Worm (Caenorhabditis elegans) whole organism, early embryonic: ENCODE measurements around the gene smex-1.

Source experiments
- B0310.2 ChIP-seq: sonication (generic microtip); optimal IDR thresholded peaks from 2 replicates; lab custom pipeline; 2016; ENCODE audit warnings: mild to moderate bottlenecking, missing genetic modification characterization, missing compliant biosample characterization
- F13C5.2 ChIP-seq: sonication (generic microtip); optimal IDR thresholded peaks from 2 replicates; lab custom pipeline; 2017; ENCODE audit warnings: mild to moderate bottlenecking, missing genetic modification characterization, inconsistent platforms, missing compliant biosample characterization
- aly-1 ChIP-seq: sonication (generic microtip); optimal IDR thresholded peaks from 2 replicates; lab custom pipeline; 2016; ENCODE audit warnings: missing genetic modification characterization, missing compliant biosample characterization
- ama-1 ChIP-seq: fragments of 150-350 bp; optimal IDR thresholded peaks from 2 replicates; lab custom pipeline; 2014
- ceh-13 ChIP-seq: fragments of 200-800 bp; sonication (Bioruptor generic); optimal IDR thresholded peaks from 2 replicates; lab custom pipeline; 2018; ENCODE audit warnings: mild to moderate bottlenecking, missing genetic modification characterization, missing compliant biosample characterization
- ceh-36 ChIP-seq: sonication (generic microtip); optimal IDR thresholded peaks from 2 replicates; lab custom pipeline; 2016; ENCODE audit warnings: missing genetic modification characterization, inconsistent platforms, missing compliant biosample characterization
- ets-7 ChIP-seq: sonication (generic microtip); optimal IDR thresholded peaks from 2 replicates; lab custom pipeline; 2016; ENCODE audit warnings: missing genotype, missing genetic modification characterization, missing compliant biosample characterization
- flt-1 ChIP-seq: fragments of 200-800 bp; sonication (Bioruptor generic); IDR thresholded peaks from 2 replicates; pipeline ENCODE4 v1.3.6; 2022; ENCODE audit warnings: missing genetic modification characterization, missing compliant biosample characterization
- hmbx-1 ChIP-seq: sonication (generic microtip); optimal IDR thresholded peaks from 2 replicates; lab custom pipeline; 2016; ENCODE audit warnings: mild to moderate bottlenecking, missing genetic modification characterization, missing compliant biosample characterization
- hmg-4 ChIP-seq: fragments of 200-800 bp; sonication (Bioruptor generic); optimal IDR thresholded peaks from 2 replicates; lab custom pipeline; 2018; ENCODE audit warnings: mild to moderate bottlenecking, missing genetic modification characterization, missing compliant biosample characterization
- hnd-1 ChIP-seq: sonication (generic microtip); optimal IDR thresholded peaks from 2 replicates; lab custom pipeline; 2016; ENCODE audit warnings: missing genetic modification characterization, missing compliant biosample characterization
- pes-1 ChIP-seq: fragments of 200-800 bp; sonication (Bioruptor generic); IDR thresholded peaks from 2 replicates; pipeline ENCODE4 v1.3.6; 2022; ENCODE audit warnings: missing genetic modification reagents, missing genetic modification characterization, missing compliant biosample characterization
- scrt-1 ChIP-seq: fragments of 200-800 bp; sonication (Bioruptor generic); IDR thresholded peaks from 2 replicates; pipeline ENCODE4 v1.3.6; 2022; ENCODE audit warnings: missing genetic modification characterization, missing compliant biosample characterization
- sea-1 ChIP-seq: fragments of 200-800 bp; sonication (Bioruptor generic); conservative IDR thresholded peaks from 2 replicates; pipeline ENCODE4 v1.3.6; 2022; ENCODE audit warnings: missing genetic modification characterization, missing compliant biosample characterization
- tbx-11 ChIP-seq: fragments of 200-800 bp; sonication (Bioruptor generic); IDR thresholded peaks from 2 replicates; pipeline ENCODE4 v1.3.6; 2022; ENCODE audit warnings: missing genetic modification characterization, missing compliant biosample characterization
- tbx-37 ChIP-seq: fragments of 200-800 bp; sonication (Bioruptor generic); conservative IDR thresholded peaks from 2 replicates; pipeline ENCODE4 v1.3.6; 2022; ENCODE audit warnings: missing genetic modification reagents, missing genetic modification characterization, missing compliant biosample characterization
- tra-4 ChIP-seq: sonication (generic microtip); optimal IDR thresholded peaks from 2 replicates; lab custom pipeline; 2017; ENCODE audit warnings: missing genetic modification characterization, missing compliant biosample characterization

Gene smex-1

ce11 chrV:8263466-8263865, 32.3 kb downstream of the smex-1 start, which contains the start of gene C16D9.8:
C16D9.8 (minus strand) TSS chrV:8263566.
- no peak for TF ChIP-seq tbx-37 (GFP tag; lab: Robert Waterston, UW)
- no peak for TF ChIP-seq aly-1 (tag; lab: Kevin White, UChicago)
- TF ChIP-seq ets-7 (tag; lab: Kevin White, UChicago): no peak
- TF ChIP-seq B0310.2 (tag; lab: Kevin White, UChicago): no peak
- TF ChIP-seq scrt-1 (GFP tag; lab: Robert Waterston, UW): no peak
- no peak for TF ChIP-seq flt-1 (GFP tag; lab: Robert Waterston, UW)
- no peak for TF ChIP-seq pes-1 (GFP tag; lab: Robert Waterston, UW)
- TF ChIP-seq tra-4 (tag; lab: Kevin White, UChicago): no peak
- no peak for TF ChIP-seq tbx-11 (GFP tag; lab: Robert Waterston, UW)
- TF ChIP-seq ceh-13 (GFP tag; lab: Kevin White, UChicago): no peak
- no peak for TF ChIP-seq ceh-36 (tag; lab: Kevin White, UChicago)
- TF ChIP-seq hmbx-1 (tag; lab: Kevin White, UChicago): no peak
- TF ChIP-seq ama-1: no peak
- no peak for TF ChIP-seq sea-1 (GFP tag; lab: Robert Waterston, UW)
- TF ChIP-seq F13C5.2 (tag; lab: Kevin White, UChicago): no peak
- TF ChIP-seq hnd-1 (tag; lab: Kevin White, UChicago): no peak

- TF ChIP-seq ceh-36 (tag; lab: Kevin White, UChicago) (no peak), B0310.2 (tag; lab: Kevin White, UChicago) (no peak), tra-4 (tag; lab: Kevin White, UChicago) (no peak)
These were observed 33.6 kb downstream of the smex-1 start for ce11 chrV:8262212-8262611.

DNA sequence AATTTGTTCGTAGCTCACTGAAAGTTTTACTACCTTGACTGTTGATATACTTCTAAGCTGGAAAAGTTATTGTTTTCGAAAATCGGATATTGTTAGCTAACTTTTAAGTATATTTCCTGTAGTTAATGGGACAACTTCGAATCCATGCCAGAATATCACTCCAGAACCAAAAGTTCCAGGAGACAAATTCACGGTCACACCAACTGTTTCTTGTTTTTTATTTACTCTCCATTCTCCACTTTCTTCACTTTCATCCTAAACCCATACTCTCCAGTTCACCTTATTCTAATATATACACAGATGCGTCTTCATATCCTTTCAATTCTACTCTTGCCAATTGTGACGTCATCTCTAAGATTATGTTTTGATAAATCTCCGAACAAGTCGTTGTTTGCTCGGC, 36.8 kb downstream of the smex-1 start, which contains the start of gene C16D9.1:
C16D9.1 (plus strand) TSS at position 301 of the 400 bp plus-strand sequence.
- TF ChIP-seq F13C5.2 (tag; lab: Kevin White, UChicago) (no peak), sea-1 (GFP tag; lab: Robert Waterston, UW) (no peak)

- TF ChIP-seq tbx-11 (GFP tag; lab: Robert Waterston, UW): no peak
These were observed 40.8 kb downstream of the smex-1 start for ce11 chrV:8254973-8255372.

DNA sequence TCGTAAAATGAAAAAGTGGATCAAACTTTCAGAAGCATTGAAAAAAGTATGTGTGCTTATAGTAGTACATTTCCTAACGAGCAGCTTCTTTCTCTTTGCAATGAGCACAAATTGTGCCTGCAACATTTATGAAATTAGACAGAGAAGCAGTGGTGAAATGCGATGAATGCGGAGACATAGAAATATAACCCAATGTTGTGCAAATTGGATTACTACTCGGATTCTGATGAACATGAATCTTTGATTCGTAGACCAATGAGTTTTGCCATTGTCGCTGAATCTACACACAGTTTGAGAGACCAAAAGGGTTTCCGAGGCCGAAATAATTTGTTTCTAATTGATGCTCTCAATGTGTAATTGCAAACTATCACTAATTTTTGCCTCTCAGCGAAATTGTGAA, 41.8 kb downstream of the smex-1 start:
- no peak for TF ChIP-seq F13C5.2 (tag; lab: Kevin White, UChicago)
- no peak for TF ChIP-seq hnd-1 (tag; lab: Kevin White, UChicago)
- TF ChIP-seq ets-7 (tag; lab: Kevin White, UChicago): no peak
- TF ChIP-seq aly-1 (tag; lab: Kevin White, UChicago): no peak

- TF ChIP-seq tbx-37 (GFP tag; lab: Robert Waterston, UW) (no peak), hmg-4 (GFP tag; lab: Kevin White, UChicago) (no peak), tra-4 (tag; lab: Kevin White, UChicago) (no peak), ets-7 (tag; lab: Kevin White, UChicago) (no peak), F13C5.2 (tag; lab: Kevin White, UChicago) (no peak), flt-1 (GFP tag; lab: Robert Waterston, UW) (no peak), aly-1 (tag; lab: Kevin White, UChicago) (no peak), ama-1 (no peak)
These were observed 43.2 kb downstream of the smex-1 start for ce11 chrV:8252532-8252931.

ce11 chrV:8251075-8251474, 44.7 kb downstream of the smex-1 start:
- TF ChIP-seq hmg-4 (GFP tag; lab: Kevin White, UChicago): no peak
- TF ChIP-seq ama-1: no peak
- no peak for TF ChIP-seq F13C5.2 (tag; lab: Kevin White, UChicago)

DNA sequence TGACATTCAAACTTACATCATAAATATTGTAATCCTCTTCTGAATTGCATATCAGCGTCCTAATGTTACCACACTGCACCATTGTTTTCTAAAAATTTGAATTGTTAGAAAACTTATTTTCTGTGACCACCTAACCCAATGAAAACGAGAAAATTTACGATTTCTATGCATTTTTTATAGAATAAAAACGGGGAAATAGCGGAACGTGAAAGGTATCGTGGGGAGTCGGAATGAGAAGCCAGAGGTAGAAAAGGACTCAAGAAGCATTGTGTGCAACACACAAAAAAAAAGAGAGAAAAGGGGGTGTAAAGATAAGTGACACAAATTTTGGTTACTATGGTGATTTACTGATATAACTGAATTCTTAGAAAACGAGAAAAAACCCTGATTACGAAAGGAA, 45.6 kb downstream of the smex-1 start, which contains the start of gene C16D9.6:
C16D9.6 (minus strand) TSS at position 101 of the 400 bp plus-strand sequence.
- TF ChIP-seq sea-1 (GFP tag; lab: Robert Waterston, UW): no peak
- TF ChIP-seq tbx-37 (GFP tag; lab: Robert Waterston, UW): no peak
- no peak for TF ChIP-seq tbx-11 (GFP tag; lab: Robert Waterston, UW)
- no peak for TF ChIP-seq aly-1 (tag; lab: Kevin White, UChicago)
- no peak for TF ChIP-seq pes-1 (GFP tag; lab: Robert Waterston, UW)
- TF ChIP-seq B0310.2 (tag; lab: Kevin White, UChicago): no peak
- no peak for TF ChIP-seq ceh-36 (tag; lab: Kevin White, UChicago)
- TF ChIP-seq tra-4 (tag; lab: Kevin White, UChicago): no peak
- no peak for TF ChIP-seq hmg-4 (GFP tag; lab: Kevin White, UChicago)
- TF ChIP-seq ceh-13 (GFP tag; lab: Kevin White, UChicago): no peak
- TF ChIP-seq ets-7 (tag; lab: Kevin White, UChicago): no peak
- TF ChIP-seq hmbx-1 (tag; lab: Kevin White, UChicago): no peak
